Fruit fly (Drosophila melanogaster) whole organism, embryonic: ENCODE results near the gene Tsc1.

ENCODE experiments used
- Abd-B ChIP-seq: fragments of 200-800 bp; sonication (Bioruptor generic); optimal IDR thresholded peaks from 2 replicates; lab custom pipeline; 2018; ENCODE audit warnings: missing biosample characterization, mild to moderate bottlenecking, missing genetic modification characterization, moderate library complexity
- Asciz ChIP-seq: fragments of 200-800 bp; sonication (Bioruptor generic); optimal IDR thresholded peaks from 2 replicates; lab custom pipeline; 2017; ENCODE audit warnings: missing biosample characterization, mild to moderate bottlenecking, missing genetic modification characterization, missing genetic modification reagents
- Blimp-1 ChIP-seq: fragments of 200-800 bp; sonication (Bioruptor generic); optimal IDR thresholded peaks from 3 replicates; lab custom pipeline; 2018; ENCODE audit warnings: missing biosample characterization, missing genetic modification characterization, mild to moderate bottlenecking, moderate library complexity, missing genetic modification reagents
- CG10366 ChIP-seq: fragments of 200-800 bp; sonication (Bioruptor generic); IDR thresholded peaks from 2 replicates; pipeline ENCODE4 v1.3.6; 2022; ENCODE audit warnings: missing biosample characterization, missing genetic modification characterization
- CG12659 ChIP-seq: fragments of 200-800 bp; sonication (Bioruptor generic); optimal IDR thresholded peaks from 3 replicates; lab custom pipeline; 2017; ENCODE audit warnings: mild to moderate bottlenecking, missing biosample characterization, missing genetic modification reagents, missing genetic modification characterization
- CG12744 ChIP-seq: fragments of 200-800 bp; sonication (Bioruptor generic); optimal IDR thresholded peaks from 2 replicates; lab custom pipeline; 2016; ENCODE audit warnings: missing biosample characterization, missing genetic modification characterization
- CG14050 ChIP-seq: fragments of 200-800 bp; sonication (Bioruptor generic); IDR thresholded peaks from 3 replicates; pipeline ENCODE4 v1.3.6; 2022; ENCODE audit warnings: missing biosample characterization, missing genetic modification characterization
- CG14710 ChIP-seq: fragments of 200-800 bp; sonication (Bioruptor generic); optimal IDR thresholded peaks from 3 replicates; lab custom pipeline; 2019; ENCODE audit warnings: missing biosample characterization, mild to moderate bottlenecking, missing genetic modification characterization, moderate library complexity
- CG14860 ChIP-seq: fragments of 200-800 bp; sonication (Bioruptor generic); IDR thresholded peaks from 3 replicates; pipeline ENCODE4 v1.3.6; 2022; ENCODE audit warnings: missing biosample characterization, missing genetic modification characterization; ENCODE audit not compliant: partially characterized antibody
- CG15514 ChIP-seq: fragments of 200-800 bp; sonication (Bioruptor generic); optimal IDR thresholded peaks from 3 replicates; lab custom pipeline; 2017; ENCODE audit warnings: missing biosample characterization, missing genetic modification characterization, mild to moderate bottlenecking, moderate library complexity, missing genetic modification reagents
- CG17186 ChIP-seq: fragments of 200-800 bp; sonication (Bioruptor generic); optimal IDR thresholded peaks from 3 replicates; lab custom pipeline; 2017; ENCODE audit warnings: missing biosample characterization, missing genetic modification reagents, missing genetic modification characterization
- CG17385 ChIP-seq: fragments of 200-800 bp; sonication (Bioruptor generic); optimal IDR thresholded peaks from 3 replicates; lab custom pipeline; 2018; ENCODE audit warnings: missing biosample characterization, mild to moderate bottlenecking, missing genetic modification characterization
- CG17829 ChIP-seq: fragments of 200-800 bp; optimal IDR thresholded peaks from 2 replicates; lab custom pipeline; 2019; ENCODE audit warnings: missing biosample characterization, mild to moderate bottlenecking, missing genetic modification characterization, moderate library complexity
- CG18262 ChIP-seq: fragments of 200-800 bp; optimal IDR thresholded peaks from 3 replicates; lab custom pipeline; 2019; ENCODE audit warnings: missing biosample characterization, mild to moderate bottlenecking, missing genetic modification characterization, moderate library complexity
- CG3838 ChIP-seq: fragments of 200-800 bp; sonication (Bioruptor generic); optimal IDR thresholded peaks from 3 replicates; lab custom pipeline; 2016; ENCODE audit warnings: missing biosample characterization, missing genetic modification characterization
- CG4617 ChIP-seq: fragments of 200-800 bp; sonication (Bioruptor generic); optimal IDR thresholded peaks from 3 replicates; lab custom pipeline; 2016; ENCODE audit warnings: missing biosample characterization, missing genetic modification characterization, borderline replicate concordance
- CG5180 ChIP-seq: fragments of 200-800 bp; sonication (Bioruptor generic); optimal IDR thresholded peaks from 3 replicates; lab custom pipeline; 2017; ENCODE audit warnings: missing biosample characterization, missing genetic modification characterization, mild to moderate bottlenecking, moderate library complexity, missing genetic modification reagents
- CG7963 ChIP-seq: fragments of 200-800 bp; sonication (Bioruptor generic); IDR thresholded peaks from 3 replicates; pipeline ENCODE4 v1.3.6; 2022; ENCODE audit warnings: missing biosample characterization, missing genetic modification characterization; ENCODE audit not compliant: partially characterized antibody
- CG7987 ChIP-seq: fragments of 200-800 bp; sonication (Bioruptor generic); optimal IDR thresholded peaks from 2 replicates; lab custom pipeline; 2018; ENCODE audit warnings: missing biosample characterization, mild to moderate bottlenecking, missing genetic modification characterization, moderate library complexity
- CG8924 ChIP-seq: fragments of 200-800 bp; optimal IDR thresholded peaks from 3 replicates; lab custom pipeline; 2019; ENCODE audit warnings: missing biosample characterization, mild to moderate bottlenecking, missing genetic modification characterization, moderate library complexity
- CHES-1-like ChIP-seq: fragments of 200-800 bp; sonication (Bioruptor generic); optimal IDR thresholded peaks from 2 replicates; lab custom pipeline; 2016; ENCODE audit warnings: missing biosample characterization, missing genetic modification characterization
- Camta ChIP-seq: fragments of 200-800 bp; sonication (Bioruptor generic); optimal IDR thresholded peaks from 2 replicates; lab custom pipeline; 2016; ENCODE audit warnings: missing biosample characterization, missing genetic modification characterization
- Doc2 ChIP-seq: fragments of 200-800 bp; sonication (Bioruptor generic); IDR thresholded peaks from 2 replicates; pipeline ENCODE4 v1.3.6; 2022; ENCODE audit warnings: missing biosample characterization, missing genetic modification characterization
- E2f2 ChIP-seq: fragments of 200-800 bp; sonication (Bioruptor generic); IDR thresholded peaks from 2 replicates; pipeline ENCODE4 v1.3.6; 2022; ENCODE audit warnings: missing biosample characterization, missing genetic modification characterization
- GATAe ChIP-seq: fragments of 200-800 bp; sonication (Bioruptor generic); conservative IDR thresholded peaks from 2 replicates; pipeline ENCODE4 v1.3.6; 2022; ENCODE audit warnings: missing biosample characterization, missing genetic modification characterization
- HLH54F ChIP-seq: fragments of 200-800 bp; sonication (Bioruptor generic); optimal IDR thresholded peaks from 3 replicates; lab custom pipeline; 2016; ENCODE audit warnings: missing biosample characterization, missing genetic modification characterization
- Hmr ChIP-seq: fragments of 200-800 bp; sonication (Bioruptor generic); optimal IDR thresholded peaks from 3 replicates; lab custom pipeline; 2017; ENCODE audit warnings: mild to moderate bottlenecking, missing biosample characterization, missing genetic modification reagents, missing genetic modification characterization
- Hr51 ChIP-seq, 2 experiments: fragments of 200-800 bp; sonication (Bioruptor generic); optimal IDR thresholded peaks; 2 replicates in 1 of 2; 3 replicates in 1 of 2; lab custom pipeline; 2016 to 2018; ENCODE audit warnings: missing biosample characterization in 2 of 2, missing genetic modification characterization in 2 of 2, mild to moderate bottlenecking in 1 of 2, moderate library complexity in 1 of 2
- Opbp ChIP-seq: fragments of 200-800 bp; sonication (Bioruptor generic); IDR thresholded peaks from 3 replicates; pipeline ENCODE4 v1.3.6; 2022; ENCODE audit warnings: missing biosample characterization, missing genetic modification characterization; ENCODE audit not compliant: partially characterized antibody
- Pdp1 ChIP-seq, 2 experiments: fragments of 200-800 bp; sonication (Bioruptor generic); optimal IDR thresholded peaks; 3 replicates each; lab custom pipeline; 2016; ENCODE audit warnings: missing biosample characterization in 2 of 2, missing genetic modification characterization in 2 of 2, mild to moderate bottlenecking in 1 of 2, moderate library complexity in 1 of 2
- Sin3A ChIP-seq: fragments of >200 bp; optimal IDR thresholded peaks from 2 replicates; lab custom pipeline; 2018
- Spps ChIP-seq: fragments of 200-800 bp; sonication (Bioruptor generic); optimal IDR thresholded peaks from 2 replicates; lab custom pipeline; 2018; ENCODE audit warnings: missing biosample characterization, mild to moderate bottlenecking, missing genetic modification characterization
- Sry-β ChIP-seq: fragments of 200-800 bp; sonication (Bioruptor generic); optimal IDR thresholded peaks from 2 replicates; lab custom pipeline; 2018; ENCODE audit warnings: missing biosample characterization, mild to moderate bottlenecking, missing genetic modification characterization, moderate library complexity
- az2 ChIP-seq: fragments of 200-800 bp; sonication (Bioruptor generic); optimal IDR thresholded peaks from 3 replicates; lab custom pipeline; 2016; ENCODE audit warnings: missing biosample characterization, missing genetic modification characterization
- bbx ChIP-seq: fragments of 200-800 bp; sonication (Bioruptor generic); IDR thresholded peaks from 2 replicates; pipeline ENCODE4 v1.3.6; 2022; ENCODE audit warnings: missing biosample characterization, missing genetic modification characterization; ENCODE audit not compliant: partially characterized antibody
- crp ChIP-seq, 2 experiments: fragments of 200-800 bp; sonication (Bioruptor generic); optimal IDR thresholded peaks; 2 replicates in 1 of 2; 3 replicates in 1 of 2; lab custom pipeline; 2017; ENCODE audit warnings: missing biosample characterization in 2 of 2, missing genetic modification characterization in 2 of 2, mild to moderate bottlenecking in 1 of 2, moderate library complexity in 1 of 2
- dpn ChIP-seq, 2 experiments: fragments of 200-800 bp; sonication (Bioruptor generic); optimal IDR thresholded peaks; 3 replicates each; lab custom pipeline; 2016; ENCODE audit warnings: missing biosample characterization in 2 of 2, missing genetic modification characterization in 2 of 2
- gfzf ChIP-seq: fragments of 200-800 bp; sonication (Bioruptor generic); optimal IDR thresholded peaks from 2 replicates; lab custom pipeline; 2016; ENCODE audit warnings: missing biosample characterization, mild to moderate bottlenecking, missing genetic modification characterization, moderate library complexity
- h ChIP-seq: fragments of >200 bp; optimal IDR thresholded peaks from 2 replicates; lab custom pipeline; 2017
- hkb ChIP-seq, 2 experiments: fragments of 200-800 bp in 1 of 2; fragments of >200 bp in 1 of 2; sonication (Bioruptor generic) in 1 of 2; IDR thresholded peaks in 1 of 2; optimal IDR thresholded peaks in 1 of 2; 2 replicates each; pipeline versions ENCODE4 v1.3.6 to Lab custom; 2017 to 2022; ENCODE audit warnings: missing biosample characterization in 1 of 2, missing genetic modification characterization in 1 of 2
- insv ChIP-seq, 2 experiments: fragments of 200-800 bp; sonication (Bioruptor generic); optimal IDR thresholded peaks; 3 replicates each; lab custom pipeline; 2016 to 2018; ENCODE audit warnings: missing biosample characterization in 2 of 2, missing genetic modification characterization in 2 of 2
- klu ChIP-seq: fragments of 200-800 bp; sonication (Bioruptor generic); IDR thresholded peaks from 2 replicates; pipeline ENCODE4 v1.3.6; 2022; ENCODE audit warnings: missing biosample characterization, missing genetic modification characterization
- lbe ChIP-seq: fragments of 200-800 bp; sonication (Bioruptor generic); optimal IDR thresholded peaks from 2 replicates; lab custom pipeline; 2016; ENCODE audit warnings: missing biosample characterization, mild to moderate bottlenecking, missing genetic modification characterization
- mam ChIP-seq: fragments of 200-800 bp; sonication (Bioruptor generic); optimal IDR thresholded peaks from 3 replicates; lab custom pipeline; 2016; ENCODE audit warnings: missing biosample characterization, missing genetic modification characterization
- sim ChIP-seq: fragments of 200-800 bp; sonication (Bioruptor generic); IDR thresholded peaks from 2 replicates; pipeline ENCODE4 v1.3.6; 2022; ENCODE audit warnings: missing biosample characterization, missing genetic modification characterization
- sima ChIP-seq: fragments of 200-800 bp; sonication (Bioruptor generic); optimal IDR thresholded peaks from 2 replicates; lab custom pipeline; 2016; ENCODE audit warnings: missing biosample characterization, missing genetic modification characterization
- sr ChIP-seq: fragments of 200-800 bp; sonication (Bioruptor generic); IDR thresholded peaks from 3 replicates; pipeline ENCODE4 v1.3.6; 2022; ENCODE audit warnings: missing biosample characterization, missing genetic modification characterization
- stwl ChIP-seq: fragments of 200-800 bp; sonication (Bioruptor generic); optimal IDR thresholded peaks from 3 replicates; lab custom pipeline; 2018; ENCODE audit warnings: missing biosample characterization, mild to moderate bottlenecking, missing genetic modification characterization, moderate library complexity
- trem ChIP-seq: fragments of 200-800 bp; optimal IDR thresholded peaks from 3 replicates; lab custom pipeline; 2019; ENCODE audit warnings: missing biosample characterization, mild to moderate bottlenecking, missing genetic modification characterization, moderate library complexity

Gene Tsc1

DNA sequence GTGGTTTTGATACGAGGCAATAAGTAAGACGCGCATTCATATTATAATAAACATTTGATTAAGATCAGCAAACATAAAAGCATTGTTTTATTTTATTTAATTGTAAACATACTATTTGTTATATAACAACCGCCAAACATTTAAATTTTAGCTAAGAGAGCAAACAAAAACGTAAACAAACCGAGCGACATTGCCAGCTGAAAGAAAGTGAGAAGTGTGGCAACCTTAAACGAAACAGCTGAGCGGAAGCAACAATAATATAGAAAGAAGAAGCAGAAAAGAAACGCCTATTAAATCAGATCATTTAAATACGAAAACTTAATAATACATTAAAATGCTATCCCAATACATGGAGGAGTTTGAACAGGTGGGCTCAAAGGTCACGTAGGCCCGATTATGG lies 4.5 kb downstream of the Tsc1 start, which contains the start of gene Sec10:
Sec10 (plus strand) TSS at position 252 of the 400 bp plus-strand sequence.
- TF ChIP-seq h: no peak
- peak; percentile 27 for TF ChIP-seq CG17829
- no peak for TF ChIP-seq CG12659
- TF ChIP-seq HLH54F (GFP tag; lab: Kevin White, UChicago): no peak
- peak; percentile 3 for TF ChIP-seq CG7987
- TF ChIP-seq az2: no peak
- 0 out of 3 replicates have a peak, but pooled peaks have one; percentile 37 for TF ChIP-seq Opbp (GFP tag; lab: Robert Waterston, UW)
- TF ChIP-seq CG14710 (tag; lab: Kevin White, UChicago): peak; percentile 34
- peak; percentile 22 for TF ChIP-seq CHES-1-like (GFP tag; lab: Kevin White, UChicago)
- TF ChIP-seq crp (GFP tag; optimal IDR thresholded peaks at IDR 0.05; lab: Kevin White, UChicago): peak; percentile 90 to 97
- TF ChIP-seq CG17385 (GFP tag; lab: Kevin White, UChicago): peak; percentile 97
- TF ChIP-seq CG14860: no peak
- 0 out of 3 replicates have a peak, but pooled peaks have one; percentile 4 for TF ChIP-seq CG7963 (GFP tag; lab: Robert Waterston, UW)
- peak; percentile 43 for TF ChIP-seq CG4617 (GFP tag; lab: Kevin White, UChicago)
- no peak for TF ChIP-seq dpn (GFP tag; optimal IDR thresholded peaks at IDR 0.05; lab: Kevin White, UChicago)
- peak; percentile 9 for TF ChIP-seq gfzf
- TF ChIP-seq Hr51 (GFP tag; optimal IDR thresholded peaks at IDR 0.05; lab: Kevin White, UChicago): no peak
- no peak for TF ChIP-seq mam (GFP tag; lab: Kevin White, UChicago)
- TF ChIP-seq CG15514 (GFP tag; lab: Kevin White, UChicago): peak; percentile 17
- no peak for TF ChIP-seq Hmr
- no peak for TF ChIP-seq sr (GFP tag; lab: Robert Waterston, UW)
- no peak for TF ChIP-seq sim (GFP tag; lab: Robert Waterston, UW)
- TF ChIP-seq CG12744 (GFP tag; lab: Kevin White, UChicago): no peak
- TF ChIP-seq Abd-B (GFP tag; lab: Kevin White, UChicago): no peak
- TF ChIP-seq GATAe (GFP tag; lab: Robert Waterston, UW): no peak
- TF ChIP-seq Spps (tag; lab: Kevin White, UChicago): no peak
- peak; percentile 81 for TF ChIP-seq trem (tag; lab: Kevin White, UChicago)
- no peak for TF ChIP-seq CG8924 (tag; lab: Kevin White, UChicago)
- no peak for TF ChIP-seq Asciz
- TF ChIP-seq Camta: no peak
- no peak for TF ChIP-seq sima (GFP tag; lab: Kevin White, UChicago)
- TF ChIP-seq CG5180 (GFP tag; lab: Kevin White, UChicago): no peak
- peak; percentile 89 for TF ChIP-seq E2f2 (GFP tag; lab: Robert Waterston, UW)
- no peak for TF ChIP-seq CG10366
- TF ChIP-seq Blimp-1 (GFP tag; lab: Kevin White, UChicago): no peak
- TF ChIP-seq CG17186 (GFP tag; lab: Kevin White, UChicago): peak; percentile 59
- TF ChIP-seq CG14050: no peak
- TF ChIP-seq Sin3A (lab: Kevin White, UChicago): peak; percentile 14
- TF ChIP-seq bbx: no peak
- no peak for TF ChIP-seq insv (GFP tag; optimal IDR thresholded peaks at IDR 0.05; lab: Kevin White, UChicago)
- peak; percentile 73 for TF ChIP-seq stwl (tag; lab: Kevin White, UChicago)
- TF ChIP-seq Doc2 (GFP tag; lab: Robert Waterston, UW): no peak
- TF ChIP-seq Sry-β (GFP tag; lab: Kevin White, UChicago): no peak
- TF ChIP-seq CG18262 (tag; lab: Kevin White, UChicago): no peak
- TF ChIP-seq CG3838 (GFP tag; lab: Kevin White, UChicago): peak; percentile 99
- TF ChIP-seq Pdp1 (GFP tag; optimal IDR thresholded peaks at IDR 0.05; lab: Kevin White, UChicago): peak in 1 of 2 experiments; percentile 99
- TF ChIP-seq lbe (GFP tag; lab: Kevin White, UChicago): peak; percentile 55
- no peak for TF ChIP-seq hkb (optimal IDR thresholded peaks at IDR 0.05; lab: Kevin White, UChicago)
- peak; percentile 41; the same call in 1 of the 2 replicates for TF ChIP-seq hkb (GFP tag; IDR thresholded peaks at IDR 0.05; lab: Robert Waterston, UW)
- no peak for TF ChIP-seq klu (GFP tag; lab: Robert Waterston, UW)
